Fruit fly (Drosophila melanogaster) Kc167 (cell line): ENCODE results near the gene CG7888.

Source experiments
- Myc ChIP-seq: fragments of >200 bp; optimal IDR thresholded peaks from 2 replicates; lab custom pipeline; 2017; ENCODE audit warnings: missing external identifiers
- Sin3A ChIP-seq: fragments of >200 bp; optimal IDR thresholded peaks from 2 replicates; lab custom pipeline; 2018; ENCODE audit warnings: missing external identifiers
- h ChIP-seq: fragments of >200 bp; optimal IDR thresholded peaks from 3 replicates; lab custom pipeline; 2018; ENCODE audit warnings: missing external identifiers
- insv ChIP-seq: fragments of >200 bp; optimal IDR thresholded peaks from 3 replicates; lab custom pipeline; 2018; ENCODE audit warnings: missing external identifiers
- psq ChIP-seq: fragments of >200 bp; optimal IDR thresholded peaks from 2 replicates; lab custom pipeline; 2017; ENCODE audit warnings: missing external identifiers
- ttk ChIP-seq: sonication (Bioruptor generic); optimal IDR thresholded peaks from 2 replicates; lab custom pipeline; 2017; ENCODE audit warnings: missing external identifiers

DNA sequence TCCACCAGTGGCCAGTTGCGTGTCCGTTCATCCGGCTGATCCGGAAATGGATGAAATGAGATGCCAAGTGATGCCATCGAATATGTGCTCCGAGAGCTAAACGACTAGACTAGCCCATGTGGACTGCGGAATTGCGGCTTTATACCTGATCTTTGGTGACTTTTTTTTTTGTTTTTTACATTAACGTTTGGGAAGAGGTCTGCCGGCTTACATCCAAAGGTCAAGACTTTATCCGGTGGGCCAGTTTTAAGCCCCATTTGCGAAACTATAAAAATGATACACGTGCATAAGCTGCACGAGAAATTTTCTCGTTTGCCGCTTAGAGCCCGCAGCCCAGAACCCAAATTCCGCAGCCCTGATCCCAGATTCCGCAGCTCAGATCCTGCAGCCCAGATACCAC lies 49.1 kb downstream of the CG7888 start, which contains the start of gene Elo68alpha:
- no peak for TF ChIP-seq ttk (lab: Kevin White, UChicago)
- no peak for TF ChIP-seq psq
- TF ChIP-seq insv (lab: Kevin White, UChicago), result no peak
- no peak for TF ChIP-seq h
- no peak for TF ChIP-seq Sin3A (lab: Kevin White, UChicago)
- TF ChIP-seq Myc (lab: Kevin White, UChicago), result no peak
